Fruit fly (Drosophila melanogaster) whole organism, embryonic: ENCODE measurements around the gene CG10011.
A peak's percentile ranks its signal among the peaks of the same experiment; 100 is the strongest.

ENCODE experiments used
- Atf6 ChIP-seq: fragments of 200-800 bp; sonication (Bioruptor generic); IDR thresholded peaks from 2 replicates; pipeline ENCODE4 v1.3.6; 2022; ENCODE audit warnings: missing biosample characterization, missing genetic modification characterization
- C15 ChIP-seq: fragments of 200-800 bp; sonication (Bioruptor generic); IDR thresholded peaks from 3 replicates; pipeline ENCODE4 v1.3.6; 2022; ENCODE audit warnings: missing biosample characterization, missing genetic modification characterization
- CG15696 ChIP-seq: fragments of 200-800 bp; sonication (Bioruptor generic); optimal IDR thresholded peaks from 2 replicates; lab custom pipeline; 2019; ENCODE audit warnings: missing biosample characterization, mild to moderate bottlenecking, missing genetic modification characterization, moderate library complexity
- CG16779 ChIP-seq: fragments of 200-800 bp; sonication (Bioruptor generic); IDR thresholded peaks from 2 replicates; pipeline ENCODE4 v1.3.6; 2022; ENCODE audit warnings: missing biosample characterization, missing genetic modification characterization
- CG2678 ChIP-seq: fragments of 200-800 bp; sonication (Bioruptor generic); optimal IDR thresholded peaks from 3 replicates; lab custom pipeline; 2019; ENCODE audit warnings: missing biosample characterization, mild to moderate bottlenecking, missing genetic modification characterization, moderate library complexity
- CG30020 ChIP-seq: fragments of 200-800 bp; optimal IDR thresholded peaks from 2 replicates; lab custom pipeline; 2019; ENCODE audit warnings: missing biosample characterization, mild to moderate bottlenecking, missing genetic modification characterization, moderate library complexity
- CG31365 ChIP-seq: fragments of 200-800 bp; sonication (Bioruptor generic); optimal IDR thresholded peaks from 2 replicates; lab custom pipeline; 2018; ENCODE audit warnings: missing biosample characterization, mild to moderate bottlenecking, missing genetic modification characterization
- CG32767 ChIP-seq: fragments of 200-800 bp; sonication (Bioruptor generic); IDR thresholded peaks from 2 replicates; pipeline ENCODE4 v1.3.6; 2022; ENCODE audit warnings: missing biosample characterization, missing genetic modification characterization
- CG7271 ChIP-seq: fragments of 200-800 bp; sonication (Bioruptor generic); optimal IDR thresholded peaks from 2 replicates; lab custom pipeline; 2018; ENCODE audit warnings: missing biosample characterization, mild to moderate bottlenecking, missing genetic modification characterization, moderate library complexity
- CG7372 ChIP-seq: fragments of 200-800 bp; sonication (Bioruptor generic); IDR thresholded peaks from 2 replicates; pipeline ENCODE4 v1.3.6; 2022; ENCODE audit warnings: missing biosample characterization, missing genetic modification characterization
- CG7786 ChIP-seq: fragments of 200-800 bp; sonication (Bioruptor generic); optimal IDR thresholded peaks from 2 replicates; lab custom pipeline; 2016; ENCODE audit warnings: missing biosample characterization, missing genetic modification characterization
- CG9727 ChIP-seq: fragments of 200-800 bp; sonication (Bioruptor generic); optimal IDR thresholded peaks from 3 replicates; lab custom pipeline; 2017; ENCODE audit warnings: missing biosample characterization, mild to moderate bottlenecking, missing genetic modification characterization
- Dll ChIP-seq: fragments of 200-800 bp; sonication (Bioruptor generic); IDR thresholded peaks from 4 replicates; pipeline ENCODE4 v1.3.6; 2022; ENCODE audit warnings: missing biosample characterization, missing genetic modification characterization; ENCODE audit not compliant: partially characterized antibody
- Elba2 ChIP-seq: fragments of 200-800 bp; sonication (Bioruptor generic); optimal IDR thresholded peaks from 3 replicates; lab custom pipeline; 2016; ENCODE audit warnings: missing biosample characterization, missing genetic modification characterization
- Fer1 ChIP-seq: fragments of 200-800 bp; sonication (Bioruptor generic); optimal IDR thresholded peaks from 2 replicates; lab custom pipeline; 2017; ENCODE audit warnings: missing biosample characterization, mild to moderate bottlenecking, missing genetic modification characterization
- GATAe ChIP-seq: fragments of 200-800 bp; sonication (Bioruptor generic); conservative IDR thresholded peaks from 2 replicates; pipeline ENCODE4 v1.3.6; 2022; ENCODE audit warnings: missing biosample characterization, missing genetic modification characterization
- H2.0 ChIP-seq: fragments of 200-800 bp; sonication (Bioruptor generic); IDR thresholded peaks from 2 replicates; pipeline ENCODE4 v1.3.6; 2022; ENCODE audit warnings: missing biosample characterization, missing genetic modification characterization
- HmgD ChIP-seq: fragments of 200-800 bp; sonication (Bioruptor generic); optimal IDR thresholded peaks from 3 replicates; lab custom pipeline; 2016; ENCODE audit warnings: missing biosample characterization, missing genetic modification characterization
- Hsf ChIP-seq: fragments of 200-800 bp; sonication (Bioruptor generic); optimal IDR thresholded peaks from 3 replicates; lab custom pipeline; 2016; ENCODE audit warnings: missing biosample characterization, missing genetic modification characterization
- Kr ChIP-seq: fragments of 200-800 bp; sonication (Bioruptor generic); optimal IDR thresholded peaks from 2 replicates; lab custom pipeline; 2017; ENCODE audit warnings: missing biosample characterization, mild to moderate bottlenecking, missing genetic modification characterization
- Lhr ChIP-seq: fragments of 200-800 bp; sonication (Bioruptor generic); optimal IDR thresholded peaks from 3 replicates; lab custom pipeline; 2017; ENCODE audit warnings: mild to moderate bottlenecking, missing biosample characterization, missing genetic modification reagents, missing genetic modification characterization
- Lpt ChIP-seq: fragments of >200 bp; optimal IDR thresholded peaks from 2 replicates; lab custom pipeline; 2018; ENCODE audit warnings: missing biosample characterization, missing genetic modification characterization
- Myb ChIP-seq: fragments of 200-800 bp; sonication (Bioruptor generic); optimal IDR thresholded peaks from 2 replicates; lab custom pipeline; 2016; ENCODE audit warnings: missing biosample characterization, missing genetic modification characterization
- Nf-YB ChIP-seq: fragments of 200-800 bp; sonication (Bioruptor generic); optimal IDR thresholded peaks from 3 replicates; lab custom pipeline; 2019; ENCODE audit warnings: missing biosample characterization, mild to moderate bottlenecking, missing genetic modification characterization, moderate library complexity
- Scr ChIP-seq: fragments of 200-800 bp; sonication (Bioruptor generic); IDR thresholded peaks from 2 replicates; pipeline ENCODE4 v1.3.6; 2022; ENCODE audit warnings: missing biosample characterization, missing genetic modification characterization; ENCODE audit not compliant: partially characterized antibody
- Sox102F ChIP-seq: fragments of 200-800 bp; sonication (Bioruptor generic); optimal IDR thresholded peaks from 2 replicates; lab custom pipeline; 2018; ENCODE audit warnings: missing biosample characterization, mild to moderate bottlenecking, missing genetic modification characterization, moderate library complexity
- al ChIP-seq: fragments of 200-800 bp; sonication (Bioruptor generic); IDR thresholded peaks from 2 replicates; pipeline ENCODE4 v1.3.6; 2022; ENCODE audit warnings: missing biosample characterization, missing genetic modification characterization
- crc ChIP-seq: fragments of 200-800 bp; sonication (Bioruptor generic); optimal IDR thresholded peaks from 2 replicates; lab custom pipeline; 2016; ENCODE audit warnings: missing biosample characterization, missing genetic modification characterization
- danr ChIP-seq: fragments of 200-800 bp; sonication (Bioruptor generic); IDR thresholded peaks from 2 replicates; pipeline ENCODE4 v1.3.6; 2022; ENCODE audit warnings: missing biosample characterization, missing genetic modification characterization
- dm ChIP-seq: fragments of 200-800 bp; sonication (Bioruptor generic); optimal IDR thresholded peaks from 3 replicates; lab custom pipeline; 2016; ENCODE audit warnings: missing biosample characterization, missing genetic modification characterization
- fd64A ChIP-seq: fragments of 200-800 bp; sonication (Bioruptor generic); optimal IDR thresholded peaks from 3 replicates; lab custom pipeline; 2018; ENCODE audit warnings: missing biosample characterization, mild to moderate bottlenecking, missing genetic modification characterization
- fu2 ChIP-seq: fragments of 200-800 bp; sonication (Bioruptor generic); optimal IDR thresholded peaks from 2 replicates; lab custom pipeline; 2016; ENCODE audit warnings: missing biosample characterization, missing genetic modification characterization
- hbn ChIP-seq: fragments of 200-800 bp; sonication (Bioruptor generic); IDR thresholded peaks from 2 replicates; pipeline ENCODE4 v1.3.6; 2022; ENCODE audit warnings: missing biosample characterization, missing genetic modification characterization; ENCODE audit not compliant: partially characterized antibody
- inv ChIP-seq: fragments of 200-800 bp; sonication (Bioruptor generic); IDR thresholded peaks from 2 replicates; pipeline ENCODE4 v1.3.6; 2022; ENCODE audit warnings: missing biosample characterization, missing genetic modification characterization; ENCODE audit not compliant: partially characterized antibody
- ken ChIP-seq: fragments of 200-800 bp; sonication (Bioruptor generic); IDR thresholded peaks from 3 replicates; pipeline ENCODE4 v1.3.6; 2022; ENCODE audit warnings: missing biosample characterization, missing genetic modification characterization
- kni ChIP-seq: fragments of 200-800 bp; sonication (Bioruptor generic); optimal IDR thresholded peaks from 3 replicates; lab custom pipeline; 2017; ENCODE audit warnings: mild to moderate bottlenecking, missing biosample characterization, missing genetic modification reagents, missing genetic modification characterization
- lilli ChIP-seq: fragments of 200-800 bp; sonication (Bioruptor generic); optimal IDR thresholded peaks from 3 replicates; lab custom pipeline; 2016; ENCODE audit warnings: missing biosample characterization, missing genetic modification characterization
- lmd ChIP-seq: fragments of 200-800 bp; sonication (Bioruptor generic); IDR thresholded peaks from 2 replicates; pipeline ENCODE4 v1.3.6; 2022; ENCODE audit warnings: missing biosample characterization, missing genetic modification characterization
- maf-S ChIP-seq: fragments of 200-800 bp; sonication (Bioruptor generic); optimal IDR thresholded peaks from 2 replicates; lab custom pipeline; 2016; ENCODE audit warnings: missing biosample characterization, missing genetic modification characterization
- pzg ChIP-seq: fragments of 200-800 bp; sonication (Bioruptor generic); optimal IDR thresholded peaks from 3 replicates; lab custom pipeline; 2018; ENCODE audit warnings: missing biosample characterization, mild to moderate bottlenecking, missing genetic modification characterization, moderate library complexity
- salm ChIP-seq: fragments of 200-800 bp; sonication (Bioruptor generic); optimal IDR thresholded peaks from 2 replicates; lab custom pipeline; 2018; ENCODE audit warnings: missing biosample characterization, mild to moderate bottlenecking, missing genetic modification characterization
- sim ChIP-seq: fragments of 200-800 bp; sonication (Bioruptor generic); IDR thresholded peaks from 2 replicates; pipeline ENCODE4 v1.3.6; 2022; ENCODE audit warnings: missing biosample characterization, missing genetic modification characterization
- sqz ChIP-seq: fragments of 200-800 bp; sonication (Bioruptor generic); optimal IDR thresholded peaks from 3 replicates; lab custom pipeline; 2018; ENCODE audit warnings: missing biosample characterization, mild to moderate bottlenecking, missing genetic modification characterization
- tap ChIP-seq: fragments of 200-800 bp; optimal IDR thresholded peaks from 3 replicates; lab custom pipeline; 2019; ENCODE audit warnings: missing biosample characterization, mild to moderate bottlenecking, missing genetic modification characterization, moderate library complexity
- tin ChIP-seq: fragments of 200-800 bp; sonication (Bioruptor generic); optimal IDR thresholded peaks from 3 replicates; lab custom pipeline; 2016; ENCODE audit warnings: missing biosample characterization, missing genetic modification characterization
- ttk ChIP-seq: fragments of 200-800 bp; sonication (Bioruptor generic); IDR thresholded peaks from 2 replicates; pipeline ENCODE4 v2.1.2; 2022; ENCODE audit warnings: missing biosample characterization, missing genetic modification characterization
- unc-4 ChIP-seq: fragments of 200-800 bp; sonication (Bioruptor generic); IDR thresholded peaks from 2 replicates; pipeline ENCODE4 v1.3.6; 2022; ENCODE audit warnings: missing biosample characterization, missing genetic modification characterization; ENCODE audit not compliant: partially characterized antibody
- unpg ChIP-seq: fragments of 200-800 bp; sonication (Bioruptor generic); optimal IDR thresholded peaks from 3 replicates; lab custom pipeline; 2018; ENCODE audit warnings: missing biosample characterization, mild to moderate bottlenecking, missing genetic modification characterization, moderate library complexity
- vfl ChIP-seq: fragments of 200-800 bp; sonication (Bioruptor generic); optimal IDR thresholded peaks from 2 replicates; lab custom pipeline; 2016; ENCODE audit warnings: missing biosample characterization, missing genetic modification characterization
- vnd ChIP-seq: fragments of 200-800 bp; sonication (Bioruptor generic); IDR thresholded peaks from 3 replicates; pipeline ENCODE4 v1.3.6; 2022; ENCODE audit warnings: missing biosample characterization, missing genetic modification characterization; ENCODE audit not compliant: partially characterized antibody
- vvl ChIP-seq: fragments of 200-800 bp; sonication (Bioruptor generic); IDR thresholded peaks from 2 replicates; pipeline ENCODE4 v1.3.6; 2022; ENCODE audit warnings: missing biosample characterization, missing genetic modification characterization
- wor ChIP-seq: fragments of 200-800 bp; sonication (Bioruptor generic); IDR thresholded peaks from 2 replicates; pipeline ENCODE4 v1.3.6; 2022; ENCODE audit warnings: missing biosample characterization, missing genetic modification characterization

CG10011 gene

dm6 chr3R:28597527-28597926 lies 37.4 kb downstream of the CG10011 start (continued):
- no peak for TF ChIP-seq vfl (GFP tag; lab: Kevin White, UChicago)
- TF ChIP-seq CG30020 (tag; lab: Kevin White, UChicago): no peak
- TF ChIP-seq wor (GFP tag; lab: Robert Waterston, UW): no peak
- TF ChIP-seq C15: no peak
- TF ChIP-seq sqz (GFP tag; lab: Kevin White, UChicago): no peak
- no peak for TF ChIP-seq GATAe
- TF ChIP-seq CG31365 (tag; lab: Kevin White, UChicago): peak; percentile 15
- TF ChIP-seq Nf-YB: no peak
- no peak for TF ChIP-seq salm (tag; lab: Kevin White, UChicago)
- no peak for TF ChIP-seq CG7271
- TF ChIP-seq vvl (GFP tag; lab: Robert Waterston, UW): 0 out of 2 replicates have a peak, but pooled peaks have one; percentile 24
- no peak for TF ChIP-seq lilli (GFP tag; lab: Kevin White, UChicago)
- TF ChIP-seq CG7786 (GFP tag; lab: Kevin White, UChicago): no peak
- TF ChIP-seq fd64A: no peak
- TF ChIP-seq Atf6: no peak
- TF ChIP-seq hbn: no peak
- TF ChIP-seq danr (GFP tag; lab: Robert Waterston, UW): 0 out of 2 replicates have a peak, but pooled peaks have one; percentile 12
- TF ChIP-seq ttk (GFP tag; lab: Robert Waterston, UW): no peak
- no peak for TF ChIP-seq Myb
- TF ChIP-seq unpg (GFP tag; lab: Kevin White, UChicago): no peak
- no peak for TF ChIP-seq Lpt (GFP tag; lab: Kevin White, UChicago)
- TF ChIP-seq kni: peak; percentile 54
- no peak for TF ChIP-seq HmgD (GFP tag; lab: Kevin White, UChicago)
- no peak for TF ChIP-seq Hsf (GFP tag; lab: Kevin White, UChicago)
- TF ChIP-seq H2.0 (GFP tag; lab: Robert Waterston, UW): no peak
- peak; percentile 6 for TF ChIP-seq CG15696 (tag; lab: Kevin White, UChicago)
- TF ChIP-seq fu2 (GFP tag; lab: Kevin White, UChicago): no peak
- no peak for TF ChIP-seq al (GFP tag; lab: Robert Waterston, UW)
- TF ChIP-seq tap: no peak
- TF ChIP-seq Lhr: no peak
- TF ChIP-seq sim: no peak
- no peak for TF ChIP-seq CG7372 (GFP tag; lab: Robert Waterston, UW)
- no peak for TF ChIP-seq ken (GFP tag; lab: Robert Waterston, UW)
- no peak for TF ChIP-seq maf-S (GFP tag; lab: Kevin White, UChicago)
- TF ChIP-seq Dll: no peak
- TF ChIP-seq pzg (GFP tag; lab: Kevin White, UChicago): no peak
- no peak for TF ChIP-seq Scr (GFP tag; lab: Robert Waterston, UW)
- TF ChIP-seq CG32767 (GFP tag; lab: Robert Waterston, UW): no peak
- TF ChIP-seq unc-4: no peak
- TF ChIP-seq Fer1 (GFP tag; lab: Kevin White, UChicago): no peak
- TF ChIP-seq Sox102F (GFP tag; lab: Kevin White, UChicago): no peak
- no peak for TF ChIP-seq crc
- TF ChIP-seq Elba2 (GFP tag; lab: Kevin White, UChicago): no peak
- no peak for TF ChIP-seq Kr (GFP tag; lab: Kevin White, UChicago)
- no peak for TF ChIP-seq CG9727
- no peak for TF ChIP-seq vnd
- no peak for TF ChIP-seq inv (GFP tag; lab: Robert Waterston, UW)
- TF ChIP-seq dm: no peak
- TF ChIP-seq lmd: no peak
- TF ChIP-seq CG2678 (tag; lab: Kevin White, UChicago): peak; percentile 8
- no peak for TF ChIP-seq CG16779 (GFP tag; lab: Robert Waterston, UW)
- no peak for TF ChIP-seq tin (GFP tag; lab: Kevin White, UChicago)
